Worm (Caenorhabditis elegans) whole organism, L4 larva: ENCODE data around the gene odr-2.

Experiments used
- F26F4.8 ChIP-seq: fragments of 200-800 bp; sonication (Bioruptor generic); conservative IDR thresholded peaks from 2 replicates; pipeline ENCODE4 v1.3.6; 2022; ENCODE audit warnings: missing genetic modification characterization, missing compliant biosample characterization
- F37D6.2 ChIP-seq: sonication (generic microtip); optimal IDR thresholded peaks from 2 replicates; lab custom pipeline; 2016; ENCODE audit warnings: mild to moderate bottlenecking, missing genetic modification characterization, missing compliant biosample characterization
- R02D3.7 ChIP-seq: fragments of 150-350 bp; sonication (generic microtip); optimal IDR thresholded peaks from 3 replicates; lab custom pipeline; 2014; ENCODE audit warnings: missing biosample characterization, missing genetic modification characterization
- Y48G9A.11 ChIP-seq: fragments of 200-800 bp; sonication (Bioruptor generic); IDR thresholded peaks from 2 replicates; pipeline ENCODE4 v1.3.6; 2022; ENCODE audit warnings: missing genetic modification reagents, missing genetic modification characterization, missing compliant biosample characterization
- Y5F2A.4 ChIP-seq: fragments of 200-800 bp; sonication (Bioruptor generic); optimal IDR thresholded peaks from 2 replicates; lab custom pipeline; 2018; ENCODE audit warnings: mild to moderate bottlenecking, missing genetic modification characterization, missing compliant biosample characterization
- Y75B8A.6 ChIP-seq: fragments of 200-800 bp; sonication (Bioruptor generic); IDR thresholded peaks from 2 replicates; pipeline ENCODE4 v1.3.6; 2022; ENCODE audit warnings: missing genetic modification reagents, missing genetic modification characterization, missing compliant biosample characterization
- ZK546.5 ChIP-seq, 2 experiments: sonication (generic microtip); optimal IDR thresholded peaks; 2 replicates each; lab custom pipeline; 2017; ENCODE audit warnings: missing biosample characterization in 2 of 2, missing genetic modification characterization in 2 of 2
- ama-1 ChIP-seq: fragments of 150-350 bp; optimal IDR thresholded peaks from 2 replicates; lab custom pipeline; 2014; ENCODE audit warnings: inconsistent platforms, mixed read lengths
- ceh-20 ChIP-seq: fragments of 200-800 bp; sonication (Bioruptor generic); IDR thresholded peaks from 2 replicates; pipeline ENCODE4 v1.3.6; 2022; ENCODE audit warnings: missing genetic modification reagents, missing genetic modification characterization, missing compliant biosample characterization
- ceh-82 ChIP-seq: sonication (generic microtip); optimal IDR thresholded peaks from 2 replicates; lab custom pipeline; 2017; ENCODE audit warnings: missing biosample characterization, missing genetic modification characterization
- ces-1 ChIP-seq: fragments of 150-350 bp; sonication (generic microtip); optimal IDR thresholded peaks from 4 replicates; lab custom pipeline; 2014; ENCODE audit warnings: missing biosample characterization, missing genetic modification reagents, missing genetic modification characterization
- ctbp-1 ChIP-seq: fragments of 200-800 bp; sonication (Bioruptor generic); IDR thresholded peaks from 2 replicates; pipeline ENCODE4 v1.3.6; 2022; ENCODE audit warnings: missing genetic modification reagents, missing genetic modification characterization, missing compliant biosample characterization
- daf-16 ChIP-seq, 3 experiments: sonication (generic microtip); optimal IDR thresholded peaks; 2 replicates each; lab custom pipeline; 2016 to 2017; ENCODE audit warnings: missing genetic modification characterization in 3 of 3, missing genetic modification reagents in 3 of 3, mild to moderate bottlenecking in 2 of 3, missing compliant biosample characterization in 2 of 3, missing biosample characterization in 1 of 3, moderate library complexity in 1 of 3
- daf-8 ChIP-seq: fragments of 200-800 bp; sonication (Bioruptor generic); IDR thresholded peaks from 2 replicates; pipeline ENCODE4 v1.3.6; 2022; ENCODE audit warnings: missing genetic modification characterization, missing compliant biosample characterization
- dmd-8 ChIP-seq: fragments of 200-800 bp; sonication (Bioruptor generic); IDR thresholded peaks from 2 replicates; pipeline ENCODE4 v1.3.6; 2022; ENCODE audit warnings: missing genetic modification characterization, missing compliant biosample characterization
- dpl-1 ChIP-seq: fragments of 150-350 bp; optimal IDR thresholded peaks from 2 replicates; lab custom pipeline; 2014; ENCODE audit warnings: missing biosample characterization, missing genetic modification reagents, missing genetic modification characterization
- duxl-1 ChIP-seq: sonication (generic microtip); optimal IDR thresholded peaks from 2 replicates; lab custom pipeline; 2016; ENCODE audit warnings: mild to moderate bottlenecking, missing genetic modification characterization, moderate library complexity, missing compliant biosample characterization; ENCODE audit not compliant: poor library complexity
- dve-1 ChIP-seq: sonication (generic microtip); optimal IDR thresholded peaks from 2 replicates; lab custom pipeline; 2017; ENCODE audit warnings: antibody characterized with exemption, mild to moderate bottlenecking, missing genetic modification characterization, missing compliant biosample characterization; ENCODE audit not compliant: insufficient read depth
- egl-43 ChIP-seq: fragments of 200-800 bp; sonication (Bioruptor generic); IDR thresholded peaks from 2 replicates; pipeline ENCODE4 v1.3.6; 2022; ENCODE audit warnings: missing genetic modification reagents, missing genetic modification characterization, missing compliant biosample characterization
- hlh-30 ChIP-seq: sonication (generic microtip); optimal IDR thresholded peaks from 2 replicates; lab custom pipeline; 2017; ENCODE audit warnings: antibody characterized with exemption, mild to moderate bottlenecking, missing genetic modification characterization, missing compliant biosample characterization; ENCODE audit not compliant: insufficient read depth
- hmg-1.1 ChIP-seq: fragments of 200-800 bp; sonication (Bioruptor generic); IDR thresholded peaks from 2 replicates; pipeline ENCODE4 v1.3.6; 2022; ENCODE audit warnings: missing genetic modification reagents, missing genetic modification characterization, missing compliant biosample characterization
- lin-1 ChIP-seq: fragments of 200-800 bp; sonication (Bioruptor generic); IDR thresholded peaks from 2 replicates; pipeline ENCODE4 v1.3.6; 2022; ENCODE audit warnings: missing genetic modification reagents, missing genetic modification characterization, missing compliant biosample characterization
- lir-3 ChIP-seq: sonication (generic microtip); optimal IDR thresholded peaks from 2 replicates; lab custom pipeline; 2016; ENCODE audit warnings: mild to moderate bottlenecking, missing genetic modification characterization, missing compliant biosample characterization
- lsy-2 ChIP-seq, 2 experiments: fragments of 150-350 bp in 1 of 2; sonication (generic microtip) in 1 of 2; optimal IDR thresholded peaks; 2 replicates each; lab custom pipeline; 2014 to 2017; ENCODE audit warnings: missing biosample characterization in 2 of 2, missing genetic modification characterization in 2 of 2
- madf-5 ChIP-seq, 2 experiments: fragments of 200-800 bp; sonication (Bioruptor generic); IDR thresholded peaks; 2 replicates each; pipeline ENCODE4 v1.3.6; 2022; ENCODE audit warnings: missing compliant biosample characterization in 2 of 2, missing genetic modification characterization in 2 of 2
- mdt-29 ChIP-seq: fragments of 200-800 bp; sonication (Bioruptor generic); IDR thresholded peaks from 2 replicates; pipeline ENCODE4 v1.3.6; 2022; ENCODE audit warnings: missing genetic modification reagents, missing genetic modification characterization, missing compliant biosample characterization
- mep-1 ChIP-seq: fragments of 150-350 bp; sonication (generic microtip); optimal IDR thresholded peaks from 3 replicates; lab custom pipeline; 2014; ENCODE audit warnings: missing biosample characterization, missing genetic modification characterization
- mes-2 ChIP-seq: sonication (generic microtip); optimal IDR thresholded peaks from 2 replicates; lab custom pipeline; 2016; ENCODE audit warnings: missing genotype, mild to moderate bottlenecking, missing genetic modification characterization, missing compliant biosample characterization; ENCODE audit not compliant: poor library complexity, severe bottlenecking
- mxl-3 ChIP-seq: fragments of 200-800 bp; sonication (Bioruptor generic); optimal IDR thresholded peaks from 2 replicates; lab custom pipeline; 2018; ENCODE audit warnings: mild to moderate bottlenecking, missing genetic modification characterization, missing compliant biosample characterization
- nhr-10 ChIP-seq: fragments of 150-350 bp; optimal IDR thresholded peaks from 2 replicates; lab custom pipeline; 2014; ENCODE audit warnings: missing biosample characterization, missing genetic modification characterization
- nhr-111 ChIP-seq: fragments of 200-800 bp; sonication (Bioruptor generic); optimal IDR thresholded peaks from 2 replicates; lab custom pipeline; 2018; ENCODE audit warnings: mild to moderate bottlenecking, missing genetic modification characterization, missing compliant biosample characterization
- nhr-237 ChIP-seq: sonication (generic microtip); optimal IDR thresholded peaks from 2 replicates; lab custom pipeline; 2017; ENCODE audit warnings: missing biosample characterization, missing genetic modification characterization
- nhr-25 ChIP-seq: sonication (generic microtip); optimal IDR thresholded peaks from 2 replicates; lab custom pipeline; 2017; ENCODE audit warnings: missing genetic modification characterization, mild to moderate bottlenecking, missing compliant biosample characterization, antibody characterized with exemption, moderate library complexity, borderline replicate concordance; ENCODE audit not compliant: insufficient read depth
- nhr-28 ChIP-seq: fragments of 150-350 bp; optimal IDR thresholded peaks from 2 replicates; lab custom pipeline; 2014; ENCODE audit warnings: missing biosample characterization, missing genetic modification characterization
- nhr-42 ChIP-seq: fragments of 200-800 bp; sonication (Bioruptor generic); IDR thresholded peaks from 2 replicates; pipeline ENCODE4 v1.3.6; 2022; ENCODE audit warnings: missing genetic modification characterization, missing compliant biosample characterization
- nhr-77 ChIP-seq: fragments of 150-350 bp; optimal IDR thresholded peaks from 2 replicates; lab custom pipeline; 2014; ENCODE audit warnings: missing biosample characterization, missing genetic modification characterization
- saeg-2 ChIP-seq: fragments of 200-800 bp; sonication (Bioruptor generic); IDR thresholded peaks from 2 replicates; pipeline ENCODE4 v1.3.6; 2022; ENCODE audit warnings: missing genetic modification reagents, missing genetic modification characterization, missing compliant biosample characterization
- spr-3 ChIP-seq: fragments of 200-800 bp; sonication (Bioruptor generic); optimal IDR thresholded peaks from 2 replicates; lab custom pipeline; 2018; ENCODE audit warnings: mild to moderate bottlenecking, missing genetic modification characterization, missing compliant biosample characterization
- unc-62 ChIP-seq, 3 experiments: fragments of 150-350 bp in 1 of 3; sonication (generic microtip); optimal IDR thresholded peaks in 2 of 3; peaks in 1 of 3; 1 replicate in 1 of 3; 2 replicates in 2 of 3; lab custom pipeline; 2014 to 2017; ENCODE audit warnings: missing biosample characterization in 3 of 3, missing genetic modification characterization in 3 of 3, missing genetic modification reagents in 3 of 3, missing genotype in 1 of 3
- zag-1 ChIP-seq: fragments of 150-350 bp; optimal IDR thresholded peaks from 2 replicates; lab custom pipeline; 2014; ENCODE audit warnings: missing biosample characterization, missing genetic modification characterization
- zip-11 ChIP-seq: fragments of 200-800 bp; sonication (Bioruptor generic); IDR thresholded peaks from 2 replicates; pipeline ENCODE4 v1.3.6; 2022; ENCODE audit warnings: missing genetic modification characterization, missing compliant biosample characterization
- zip-2 ChIP-seq: fragments of 150-350 bp; optimal IDR thresholded peaks from 2 replicates; lab custom pipeline; 2014; ENCODE audit warnings: missing biosample characterization, missing genetic modification characterization
- ztf-11 ChIP-seq: fragments of 150-350 bp; optimal IDR thresholded peaks from 2 replicates; lab custom pipeline; 2014; ENCODE audit warnings: missing biosample characterization, missing genetic modification characterization

Gene odr-2

ce11 chrV:7089217-7089616, 14.1 kb upstream of the odr-2 start (continued):
- TF ChIP-seq nhr-25 (tag; lab: Kevin White, UChicago) = peak; percentile 50
- no peak for TF ChIP-seq mdt-29 (GFP tag; lab: Robert Waterston, UW)
- no peak for TF ChIP-seq nhr-111 (GFP tag; lab: Kevin White, UChicago)
- no peak for TF ChIP-seq Y48G9A.11
- no peak for TF ChIP-seq ceh-82
- TF ChIP-seq saeg-2 (GFP tag; lab: Robert Waterston, UW) = no peak
- TF ChIP-seq nhr-237 (tag; lab: Kevin White, UChicago) = no peak
- TF ChIP-seq F26F4.8 (GFP tag; lab: Robert Waterston, UW) = no peak
- peak; percentile 40 for TF ChIP-seq mep-1 (tag; lab: Kevin White, UChicago)
- TF ChIP-seq daf-16 (GFP tag; optimal IDR thresholded peaks at IDR 0.05; lab: Kevin White, UChicago) = no peak
- TF ChIP-seq daf-16 (tag; optimal IDR thresholded peaks at IDR 0.05; lab: Kevin White, UChicago) = peak; percentile 24
- no peak for TF ChIP-seq R02D3.7 (tag; lab: Kevin White, UChicago)
- TF ChIP-seq mes-2 (tag; lab: Kevin White, UChicago) = no peak
- no peak for TF ChIP-seq ztf-11 (tag; lab: Kevin White, UChicago)
- no peak for TF ChIP-seq lin-1 (GFP tag; lab: Robert Waterston, UW)
- peak; percentile 95 for TF ChIP-seq nhr-28 (tag; lab: Kevin White, UChicago)
- peak; percentile 92 for TF ChIP-seq mxl-3 (GFP tag; lab: Kevin White, UChicago)
- TF ChIP-seq unc-62 (GFP tag; optimal IDR thresholded peaks at IDR 0.05 in 1 of 2; lab: Kevin White, UChicago) = peak in 1 of 2 experiments; percentile 84
- no peak for TF ChIP-seq unc-62 (tag; optimal IDR thresholded peaks at IDR 0.05; lab: Kevin White, UChicago)
- TF ChIP-seq nhr-77 = peak; percentile 61
- TF ChIP-seq zag-1 = no peak

ce11 chrV:7091287-7091686, 12.1 kb upstream of the odr-2 start, which contains the start of gene nhr-286:
Gene nhr-286 (minus strand): TSS chrV:7091610.
- TF ChIP-seq duxl-1 (tag; lab: Kevin White, UChicago) = no peak
- TF ChIP-seq zip-2 (tag; lab: Kevin White, UChicago) = no peak
- TF ChIP-seq dmd-8 (GFP tag; lab: Robert Waterston, UW) = no peak
- TF ChIP-seq mep-1 (tag; lab: Kevin White, UChicago) = no peak
- TF ChIP-seq nhr-25 (tag; lab: Kevin White, UChicago) = no peak
- no peak for TF ChIP-seq nhr-10 (tag; lab: Kevin White, UChicago)
- TF ChIP-seq hlh-30 (tag; lab: Kevin White, UChicago) = peak; percentile 13
- no peak for TF ChIP-seq ZK546.5 (tag; optimal IDR thresholded peaks at IDR 0.05; lab: Kevin White, UChicago)
- no peak for TF ChIP-seq madf-5 (GFP tag; IDR thresholded peaks at IDR 0.05; lab: Robert Waterston, UW)
- no peak for TF ChIP-seq ces-1 (GFP tag; lab: Kevin White, UChicago)
- no peak for TF ChIP-seq dpl-1 (GFP tag; lab: Kevin White, UChicago)
- no peak for TF ChIP-seq ceh-20 (GFP tag; lab: Robert Waterston, UW)
- TF ChIP-seq ama-1 (lab: Kevin White, UChicago) = peak; percentile 25
- peak; percentile 32 for TF ChIP-seq dve-1 (tag; lab: Kevin White, UChicago)
- no peak for TF ChIP-seq lir-3

ce11 chrV:7093720-7094401, 9.5 kb upstream of the odr-2 start, which contains the start of gene nhr-135:
Gene nhr-135 (minus strand): TSS chrV:7093770.
- TF ChIP-seq mdt-29 (GFP tag; lab: Robert Waterston, UW) (no peak), nhr-10 (tag; lab: Kevin White, UChicago) (peak; percentile 70), unc-62 (GFP tag; optimal IDR thresholded peaks at IDR 0.05 in 1 of 2; lab: Kevin White, UChicago) (peak in 1 of 2 experiments; percentile 32), unc-62 (tag; optimal IDR thresholded peaks at IDR 0.05; lab: Kevin White, UChicago) (no peak), hlh-30 (tag; lab: Kevin White, UChicago) (peak; percentile 90), zag-1 (no peak), ztf-11 (tag; lab: Kevin White, UChicago) (no peak), Y5F2A.4 (no peak), ctbp-1 (0 out of 2 replicates have a peak, but pooled peaks have one; percentile 33), Y75B8A.6 (GFP tag; lab: Robert Waterston, UW) (no peak), hmg-1.1 (GFP tag; lab: Robert Waterston, UW) (no peak), nhr-42 (no peak), spr-3 (no peak), daf-8 (no peak), F37D6.2 (tag; lab: Kevin White, UChicago) (no peak), zip-11 (no peak), madf-5 (GFP tag; IDR thresholded peaks at IDR 0.05; lab: Robert Waterston, UW) (no peak), ceh-20 (GFP tag; lab: Robert Waterston, UW) (no peak), lsy-2 (tag; optimal IDR thresholded peaks at IDR 0.05; lab: Kevin White, UChicago) (peak in 1 of 2 experiments; percentile 46), mep-1 (tag; lab: Kevin White, UChicago) (peak; percentile 72), lin-1 (GFP tag; lab: Robert Waterston, UW) (peak; percentile 62; the same call in 1 of the 2 replicates), egl-43 (GFP tag; lab: Robert Waterston, UW) (no peak)
